ENCODE assay signal across 3 fruit fly cellular contexts in the genomic region with DNA sequence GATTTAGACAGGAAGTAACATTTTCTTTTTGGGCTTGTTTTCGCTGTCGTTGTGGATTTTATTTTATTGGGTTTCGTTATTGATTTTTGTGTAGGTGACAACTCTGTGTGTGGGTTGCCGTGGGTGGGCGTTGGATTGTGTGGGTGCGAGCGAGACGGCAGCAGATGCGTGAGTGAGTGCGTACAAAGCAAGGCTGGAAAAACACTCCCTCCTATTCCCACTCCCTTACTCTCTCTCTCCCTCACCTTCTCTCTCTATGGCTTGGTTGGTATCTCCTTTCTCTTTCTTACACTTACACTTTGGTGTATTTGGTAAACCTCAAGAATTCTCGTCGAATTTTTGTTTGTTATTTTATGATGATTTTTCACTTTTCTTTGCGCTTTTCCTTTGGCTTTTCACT.
TF ChIP-seq lines count a peak whose summit lies in the region.

No protein-coding gene starts in this region.

- no peak for TF ChIP-seq CTCF in whole organism, embryonic (GFP tag; optimal IDR thresholded peaks at IDR 0.05; lab: Kevin White, UChicago)

TF ChIP-seq in whole organism, adult, 20 proteins besides CTCF, POLR2A, EP300 and RAD21:
- TF ChIP-seq kay (GFP tag; lab: Kevin White, UChicago; ENCODE audit: borderline replicate concordance), result no peak
- TF ChIP-seq Hr96 (GFP tag; optimal IDR thresholded peaks at IDR 0.05; lab: Kevin White, UChicago), result no peak
- no peak for TF ChIP-seq CG7045 (GFP tag; optimal IDR thresholded peaks at IDR 0.05; lab: Kevin White, UChicago)
- TF ChIP-seq toe (GFP tag; optimal IDR thresholded peaks at IDR 0.05; lab: Kevin White, UChicago), result no peak
- peak; percentile 27 for TF ChIP-seq CG14711 (tag; optimal IDR thresholded peaks at IDR 0.05; lab: Kevin White, UChicago)

TF ChIP-seq in whole organism, embryonic, 481 proteins besides CTCF, POLR2A, EP300 and RAD21 (continues in another document):
- TF ChIP-seq onecut (GFP tag; IDR thresholded peaks at IDR 0.05; lab: Robert Waterston, UW) (peak; percentile 96), CG14667 (GFP tag; IDR thresholded peaks at IDR 0.05; lab: Robert Waterston, UW) (no peak), ato (GFP tag; IDR thresholded peaks at IDR 0.05; lab: Robert Waterston, UW; ENCODE audit: partially characterized antibody) (no peak), z (GFP tag; IDR thresholded peaks at IDR 0.05; lab: Robert Waterston, UW) (peak; percentile 87), stwl (tag; optimal IDR thresholded peaks at IDR 0.05; lab: Kevin White, UChicago) (peak; percentile 20), Doc2 (GFP tag; IDR thresholded peaks at IDR 0.05; lab: Robert Waterston, UW) (no peak), mirr (GFP tag; optimal IDR thresholded peaks at IDR 0.05; lab: Kevin White, UChicago) (no peak), Trl (optimal IDR thresholded peaks at IDR 0.05; lab: Kevin White, UChicago) (peak; percentile 29 to 57), Trl (GFP tag; optimal IDR thresholded peaks at IDR 0.05; lab: Kevin White, UChicago) (no peak), Dad (GFP tag; optimal IDR thresholded peaks at IDR 0.05; lab: Kevin White, UChicago) (no peak), oc (tag; optimal IDR thresholded peaks at IDR 0.05; lab: Kevin White, UChicago) (no peak), sens-2 (GFP tag; IDR thresholded peaks at IDR 0.05; lab: Robert Waterston, UW) (no peak), CG7745 (tag; optimal IDR thresholded peaks at IDR 0.05; lab: Kevin White, UChicago) (no peak), ci (GFP tag; IDR thresholded peaks at IDR 0.05; lab: Robert Waterston, UW) (0 out of 3 replicates have a peak, but pooled peaks have one; percentile 8), sr (GFP tag; IDR thresholded peaks at IDR 0.05; lab: Robert Waterston, UW) (0 out of 3 replicates have a peak, but pooled peaks have one; percentile 41), Ssrp (tag; optimal IDR thresholded peaks at IDR 0.05; lab: Kevin White, UChicago) (no peak), CG10321 (GFP tag; IDR thresholded peaks at IDR 0.05; lab: Robert Waterston, UW) (peak; percentile 79), CG17186 (GFP tag; optimal IDR thresholded peaks at IDR 0.05; lab: Kevin White, UChicago) (no peak), ind (GFP tag; optimal IDR thresholded peaks at IDR 0.05; lab: Kevin White, UChicago) (no peak), Side (GFP tag; optimal IDR thresholded peaks at IDR 0.05; lab: Kevin White, UChicago) (no peak), Nf-YC (tag; optimal IDR thresholded peaks at IDR 0.05; lab: Kevin White, UChicago) (peak; percentile 9), lab (GFP tag; optimal IDR thresholded peaks at IDR 0.05; lab: Kevin White, UChicago) (no peak), CG11723 (GFP tag; optimal IDR thresholded peaks at IDR 0.05; lab: Kevin White, UChicago) (no peak), unc-4 (GFP tag; IDR thresholded peaks at IDR 0.05; lab: Robert Waterston, UW; ENCODE audit: partially characterized antibody) (no peak), pros (GFP tag; optimal IDR thresholded peaks at IDR 0.05; lab: Kevin White, UChicago) (peak; percentile 91), CG6813 (GFP tag; optimal IDR thresholded peaks at IDR 0.05; lab: Kevin White, UChicago) (no peak), CG1832 (GFP tag; optimal IDR thresholded peaks at IDR 0.05; lab: Kevin White, UChicago) (peak; percentile 80), Six4 (GFP tag; optimal IDR thresholded peaks at IDR 0.05; lab: Kevin White, UChicago) (no peak), Hand (GFP tag; optimal IDR thresholded peaks at IDR 0.05; lab: Kevin White, UChicago) (no peak), sens (GFP tag; lab: Kevin White, UChicago) (peak; percentile 68), trem (tag; optimal IDR thresholded peaks at IDR 0.05; lab: Kevin White, UChicago) (no peak), crol (GFP tag; IDR thresholded peaks at IDR 0.05; lab: Robert Waterston, UW) (peak; percentile 57; the same call in 1 of the 2 replicates), lov (optimal IDR thresholded peaks at IDR 0.05; lab: Kevin White, UChicago) (no peak), lov (GFP tag; IDR thresholded peaks at IDR 0.05; lab: Robert Waterston, UW) (no peak), insv (GFP tag; optimal IDR thresholded peaks at IDR 0.05; lab: Kevin White, UChicago) (no peak), Opbp (GFP tag; IDR thresholded peaks at IDR 0.05; lab: Robert Waterston, UW; ENCODE audit: partially characterized antibody) (0 out of 3 replicates have a peak, but pooled peaks have one; percentile 14), CG15073 (GFP tag; optimal IDR thresholded peaks at IDR 0.05; lab: Kevin White, UChicago) (no peak), CG11093 (GFP tag; IDR thresholded peaks at IDR 0.05; lab: Robert Waterston, UW) (no peak), chn (GFP tag; optimal IDR thresholded peaks at IDR 0.05; lab: Kevin White, UChicago) (peak; percentile 73), CG6654 (GFP tag; optimal IDR thresholded peaks at IDR 0.05; lab: Kevin White, UChicago) (no peak), CG17829 (tag; optimal IDR thresholded peaks at IDR 0.05; lab: Kevin White, UChicago) (no peak), CG2712 (tag; optimal IDR thresholded peaks at IDR 0.05; lab: Kevin White, UChicago) (no peak)

TF ChIP-seq in whole organism, prepupa, 60 proteins besides CTCF, POLR2A, EP300 and RAD21:
- TF ChIP-seq CG11294 (GFP tag; IDR thresholded peaks at IDR 0.05; lab: Robert Waterston, UW) (no peak), fkh (GFP tag; optimal IDR thresholded peaks at IDR 0.05; lab: Kevin White, UChicago) (peak; percentile 28), Hr39 (GFP tag; optimal IDR thresholded peaks at IDR 0.05; lab: Kevin White, UChicago) (no peak)
